Fruit fly (Drosophila melanogaster): ENCODE measurements around the gene CG31248.

Gene CG31248

DNA sequence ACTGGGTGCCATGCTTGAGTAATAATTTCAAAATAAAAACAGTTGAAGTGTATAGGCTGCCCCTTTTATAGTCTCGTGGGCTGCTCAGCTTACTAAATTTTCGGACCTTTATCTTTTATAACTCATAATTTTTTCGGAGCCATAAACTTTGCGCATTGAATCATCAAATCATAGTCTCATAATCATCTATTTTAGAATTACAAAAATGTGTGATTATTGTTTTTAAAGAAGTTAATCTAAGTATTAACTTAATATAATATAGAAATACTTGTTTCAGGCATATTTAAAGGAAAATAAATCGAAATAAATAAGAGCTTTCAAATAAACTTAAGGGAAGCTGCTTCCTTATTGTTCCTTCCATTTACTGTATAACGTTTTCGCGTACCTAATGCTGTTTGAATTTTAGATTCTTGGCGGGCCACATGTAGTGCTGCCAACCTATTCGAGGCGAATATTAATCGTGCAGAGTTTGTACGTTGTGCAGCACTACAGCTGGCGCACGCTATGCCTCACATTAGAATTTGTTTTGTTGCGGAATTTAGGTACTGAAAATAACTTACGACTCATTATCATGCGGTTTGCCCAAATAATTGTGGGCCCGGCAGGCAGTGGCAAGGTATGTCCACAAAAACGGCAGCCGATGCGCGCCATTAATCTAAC lies 15.3 kb downstream of the CG31248 start, which contains the start of the genes CG14610 and CG2656 (continued):
- TF ChIP-seq Abd-B (GFP tag; optimal IDR thresholded peaks at IDR 0.05): no peak
- no peak for TF ChIP-seq usp (GFP tag; optimal IDR thresholded peaks at IDR 0.05)
- TF ChIP-seq pan (optimal IDR thresholded peaks at IDR 0.05): no peak

dm6 chr3R:7150544-7151406 lies 21.7 kb downstream of the CG31248 start, which contains the start of the genes gfzf and Sas-4:
TSS of gene gfzf (minus strand) at chr3R:7150968.
TSS of gene Sas-4 (plus strand) at chr3R:7151367.
- TF ChIP-seq Myc (optimal IDR thresholded peaks at IDR 0.05) (peak; percentile 15), ey (GFP tag; optimal IDR thresholded peaks at IDR 0.05) (peak; percentile 55), lola (GFP tag; optimal IDR thresholded peaks at IDR 0.05) (no peak), Hr83 (GFP tag; optimal IDR thresholded peaks at IDR 0.05; ENCODE audit: poor library complexity, severe bottlenecking) (peak; percentile 23), dsf (GFP tag; optimal IDR thresholded peaks at IDR 0.05; ENCODE audit: borderline replicate concordance) (peak; percentile 33), br (GFP tag; optimal IDR thresholded peaks at IDR 0.05) (no peak), foxo (GFP tag; optimal IDR thresholded peaks at IDR 0.05) (peak in 1 of 2 experiments; percentile 81), Mio (GFP tag; optimal IDR thresholded peaks at IDR 0.05) (no peak), Vsx2 (GFP tag; optimal IDR thresholded peaks at IDR 0.05; ENCODE audit: partially characterized antibody) (no peak), h (GFP tag; optimal IDR thresholded peaks at IDR 0.05) (no peak), psq (GFP tag; optimal IDR thresholded peaks at IDR 0.05) (peak; percentile 46), OdsH (GFP tag; optimal IDR thresholded peaks at IDR 0.05) (peak; percentile 52), Hr78 (GFP tag; optimal IDR thresholded peaks at IDR 0.05) (no peak), Sp1 (GFP tag; optimal IDR thresholded peaks at IDR 0.05) (peak; percentile 51), Rel (GFP tag; optimal IDR thresholded peaks at IDR 0.05) (no peak), Rel (tag; optimal IDR thresholded peaks at IDR 0.05) (peak; percentile 13), CG9705 (GFP tag; optimal IDR thresholded peaks at IDR 0.05) (peak; percentile 33), GATAd (GFP tag; optimal IDR thresholded peaks at IDR 0.05) (peak; percentile 60), HLH106 (tag; optimal IDR thresholded peaks at IDR 0.05) (peak; percentile 77), tai (GFP tag; optimal IDR thresholded peaks at IDR 0.05) (no peak), dmrt93B (GFP tag; optimal IDR thresholded peaks at IDR 0.05) (peak; percentile 69)

DNA sequence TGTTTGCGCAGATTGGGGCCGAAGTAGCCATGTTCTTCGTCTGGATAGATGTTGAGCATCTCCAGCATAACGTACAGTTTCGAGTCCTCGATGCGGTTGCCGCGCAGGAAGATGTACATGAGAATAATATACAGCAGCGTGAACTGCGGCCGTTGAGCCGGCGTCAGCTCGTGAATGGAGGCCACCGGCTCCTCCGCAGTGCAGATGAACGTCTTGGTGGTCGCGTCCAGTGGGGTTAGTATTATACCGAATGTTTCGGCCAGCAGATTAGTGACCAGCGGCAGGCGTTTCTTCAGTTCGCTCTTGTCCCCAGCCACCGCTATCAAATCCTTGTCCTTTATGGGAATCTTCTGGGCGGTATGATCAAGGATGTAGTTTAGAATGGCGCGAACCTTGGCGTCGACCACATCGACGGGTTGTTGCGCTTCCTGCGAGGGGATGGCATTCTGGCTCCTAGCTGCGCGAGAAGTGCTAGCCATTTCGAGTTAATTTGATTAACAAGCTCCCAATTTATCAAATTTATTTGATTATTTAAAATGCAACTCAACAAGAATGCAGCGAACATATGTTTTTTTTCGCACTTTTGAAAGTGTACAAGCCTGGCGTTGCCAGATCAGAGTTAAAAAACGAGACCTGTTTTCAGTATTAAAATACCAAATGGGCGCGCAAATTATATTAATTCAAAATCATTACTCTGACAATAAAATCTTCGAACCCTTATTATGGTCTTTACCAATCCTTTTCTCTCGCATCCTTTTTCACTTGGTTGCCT lies 25.7 kb downstream of the CG31248 start, which contains the start of gene MAGE:
TSS of gene MAGE (minus strand) at position 595 of the 772 bp plus-strand sequence.
- TF ChIP-seq fru (GFP tag; optimal IDR thresholded peaks at IDR 0.05): no peak
- TF ChIP-seq Vsx2 (GFP tag; optimal IDR thresholded peaks at IDR 0.05; ENCODE audit: partially characterized antibody): peak; percentile 22
- TF ChIP-seq CG9705 (GFP tag; optimal IDR thresholded peaks at IDR 0.05): no peak

DNA sequence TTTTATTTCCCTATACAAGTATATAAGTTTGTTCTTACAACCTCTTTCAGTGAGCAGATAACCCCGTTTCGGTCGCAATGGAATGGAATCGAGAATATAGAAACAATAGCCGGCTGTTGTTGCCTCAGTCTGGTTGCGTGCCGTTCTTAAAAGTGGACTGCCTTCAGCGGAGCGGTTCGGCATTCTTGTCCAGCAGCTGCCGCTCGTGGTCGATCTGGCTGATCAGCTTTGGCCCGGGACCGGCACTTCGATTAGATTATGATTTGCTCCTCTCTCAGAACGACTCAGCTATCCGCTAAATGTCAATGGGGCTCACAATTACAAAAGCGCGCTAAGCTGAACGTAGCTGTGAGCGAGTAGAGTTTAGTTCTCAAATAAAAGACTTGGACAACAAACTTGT lies 28.0 kb downstream of the CG31248 start:
- no peak for TF ChIP-seq Rel (GFP tag; optimal IDR thresholded peaks at IDR 0.05)
- TF ChIP-seq Rel (tag; optimal IDR thresholded peaks at IDR 0.05): no peak
- no peak for TF ChIP-seq Dif (GFP tag; optimal IDR thresholded peaks at IDR 0.05; ENCODE audit: partially characterized antibody)
- no peak for TF ChIP-seq Hr83 (GFP tag; optimal IDR thresholded peaks at IDR 0.05; ENCODE audit: poor library complexity, severe bottlenecking)
- no peak for TF ChIP-seq fru (GFP tag; optimal IDR thresholded peaks at IDR 0.05)
- no peak for TF ChIP-seq sage (GFP tag; optimal IDR thresholded peaks at IDR 0.05)
- TF ChIP-seq N (GFP tag; optimal IDR thresholded peaks at IDR 0.05): no peak
- TF ChIP-seq rgr (GFP tag; optimal IDR thresholded peaks at IDR 0.05): no peak
- no peak for TF ChIP-seq CG32264 (GFP tag; optimal IDR thresholded peaks at IDR 0.05)
- no peak for TF ChIP-seq psq (GFP tag; optimal IDR thresholded peaks at IDR 0.05)
- TF ChIP-seq tai (GFP tag; optimal IDR thresholded peaks at IDR 0.05): no peak
- no peak for TF ChIP-seq dsf (GFP tag; optimal IDR thresholded peaks at IDR 0.05; ENCODE audit: borderline replicate concordance)
- no peak for TF ChIP-seq GATAd (GFP tag; optimal IDR thresholded peaks at IDR 0.05)
- TF ChIP-seq dmrt93B (GFP tag; optimal IDR thresholded peaks at IDR 0.05): no peak
- TF ChIP-seq foxo (GFP tag; optimal IDR thresholded peaks at IDR 0.05): no peak
- no peak for TF ChIP-seq Hnf4 (GFP tag; optimal IDR thresholded peaks at IDR 0.05)
- no peak for TF ChIP-seq HLH106 (tag; optimal IDR thresholded peaks at IDR 0.05)

All from whole organism, wandering third instar larva.